Worm (Caenorhabditis elegans) whole organism, L3 larva: ENCODE measurements around the gene fbxc-20.

Experiments used
- R02D3.7 ChIP-seq: fragments of 150-350 bp; optimal IDR thresholded peaks from 2 replicates; lab custom pipeline; 2014; ENCODE audit warnings: missing biosample characterization, missing genetic modification characterization
- ZK546.5 ChIP-seq: sonication (generic microtip); optimal IDR thresholded peaks from 2 replicates; lab custom pipeline; 2017; ENCODE audit warnings: missing biosample characterization, missing genetic modification characterization
- aly-2 ChIP-seq: fragments of 150-350 bp; optimal IDR thresholded peaks from 2 replicates; lab custom pipeline; 2014; ENCODE audit warnings: missing biosample characterization, missing genetic modification characterization
- ama-1 ChIP-seq: fragments of 150-350 bp; optimal IDR thresholded peaks from 2 replicates; lab custom pipeline; 2018
- ceh-16 ChIP-seq: sonication (generic microtip); optimal IDR thresholded peaks from 2 replicates; lab custom pipeline; 2017; ENCODE audit warnings: missing biosample characterization, missing genetic modification characterization
- ceh-28 ChIP-seq: fragments of 150-350 bp; optimal IDR thresholded peaks from 2 replicates; lab custom pipeline; 2014; ENCODE audit warnings: missing biosample characterization, missing genetic modification reagents, missing genetic modification characterization
- ceh-82 ChIP-seq: fragments of 150-350 bp; optimal IDR thresholded peaks from 2 replicates; lab custom pipeline; 2014; ENCODE audit warnings: missing biosample characterization, missing genetic modification characterization
- ceh-9 ChIP-seq: sonication (generic microtip); optimal IDR thresholded peaks from 2 replicates; lab custom pipeline; 2018; ENCODE audit warnings: missing biosample characterization, missing genetic modification characterization
- daf-12 ChIP-seq: fragments of 150-350 bp; optimal IDR thresholded peaks from 2 replicates; lab custom pipeline; 2014; ENCODE audit warnings: missing biosample characterization, missing genetic modification reagents, missing genetic modification characterization
- egl-27 ChIP-seq: sonication (generic microtip); optimal IDR thresholded peaks from 4 replicates; lab custom pipeline; 2017; ENCODE audit warnings: missing biosample characterization, missing genetic modification reagents, missing genetic modification characterization
- egl-5 ChIP-seq: fragments of 150-350 bp; optimal IDR thresholded peaks from 2 replicates; lab custom pipeline; 2017; ENCODE audit warnings: missing biosample characterization, missing genetic modification reagents, missing genetic modification characterization, inconsistent platforms
- elt-2 ChIP-seq: sonication (generic microtip); optimal IDR thresholded peaks from 2 replicates; lab custom pipeline; 2016; ENCODE audit warnings: missing genetic modification reagents, mild to moderate bottlenecking, missing genetic modification characterization, missing compliant biosample characterization
- elt-3 ChIP-seq, 3 experiments: fragments of 150-350 bp in 1 of 3; sonication (generic microtip) in 2 of 3; optimal IDR thresholded peaks; 2 replicates in 2 of 3; 4 replicates in 1 of 3; lab custom pipeline; 2014 to 2017; ENCODE audit warnings: missing biosample characterization in 3 of 3, missing genetic modification characterization in 3 of 3
- eor-1 ChIP-seq, 2 experiments: fragments of 150-350 bp; optimal IDR thresholded peaks; 2 replicates each; lab custom pipeline; 2014 to 2018; ENCODE audit warnings: missing biosample characterization in 2 of 2, missing genetic modification characterization in 2 of 2
- fkh-2 ChIP-seq: fragments of 150-350 bp; optimal IDR thresholded peaks from 2 replicates; lab custom pipeline; 2014; ENCODE audit warnings: missing biosample characterization, missing genetic modification reagents, missing genetic modification characterization
- fos-1 ChIP-seq: fragments of 150-350 bp; optimal IDR thresholded peaks from 2 replicates; lab custom pipeline; 2014; ENCODE audit warnings: missing biosample characterization, missing genetic modification characterization
- hmg-11 ChIP-seq: sonication (generic microtip); optimal IDR thresholded peaks from 2 replicates; lab custom pipeline; 2016; ENCODE audit warnings: missing genetic modification characterization, missing compliant biosample characterization
- jun-1 ChIP-seq: fragments of 150-350 bp; optimal IDR thresholded peaks from 2 replicates; lab custom pipeline; 2014; ENCODE audit warnings: missing biosample characterization, missing genetic modification reagents, missing genetic modification characterization
- lin-15B ChIP-seq: fragments of 150-350 bp; optimal IDR thresholded peaks from 2 replicates; lab custom pipeline; 2014; ENCODE audit warnings: missing biosample characterization, missing genetic modification characterization
- mml-1 ChIP-seq: fragments of 150-350 bp; sonication (generic microtip); optimal IDR thresholded peaks from 3 replicates; lab custom pipeline; 2014; ENCODE audit warnings: missing biosample characterization, missing genetic modification characterization
- nfya-1 ChIP-seq: sonication (generic microtip); optimal IDR thresholded peaks from 2 replicates; lab custom pipeline; 2017; ENCODE audit warnings: missing genetic modification characterization, mild to moderate bottlenecking, missing compliant biosample characterization, antibody characterized with exemption, moderate library complexity; ENCODE audit not compliant: insufficient read depth
- nhr-11 ChIP-seq: fragments of 150-350 bp; optimal IDR thresholded peaks from 2 replicates; lab custom pipeline; 2014; ENCODE audit warnings: missing biosample characterization, missing genetic modification characterization
- nhr-12 ChIP-seq: fragments of 150-350 bp; optimal IDR thresholded peaks from 2 replicates; lab custom pipeline; 2014; ENCODE audit warnings: missing biosample characterization, missing genetic modification characterization
- nhr-23 ChIP-seq: fragments of 150-350 bp; optimal IDR thresholded peaks from 2 replicates; lab custom pipeline; 2014; ENCODE audit warnings: missing biosample characterization, missing genetic modification reagents, missing genetic modification characterization
- nhr-25 ChIP-seq: sonication (generic microtip); optimal IDR thresholded peaks from 2 replicates; lab custom pipeline; 2017; ENCODE audit warnings: missing biosample characterization, missing genetic modification characterization
- nhr-43 ChIP-seq: sonication (generic microtip); optimal IDR thresholded peaks from 2 replicates; lab custom pipeline; 2016; ENCODE audit warnings: mild to moderate bottlenecking, missing genetic modification characterization, missing compliant biosample characterization; ENCODE audit not compliant: poor library complexity, severe bottlenecking
- nhr-67 ChIP-seq: fragments of 150-350 bp; optimal IDR thresholded peaks from 2 replicates; lab custom pipeline; 2014; ENCODE audit warnings: missing biosample characterization, missing genetic modification characterization
- nhr-76 ChIP-seq: fragments of 150-350 bp; sonication (generic microtip); optimal IDR thresholded peaks from 5 replicates; lab custom pipeline; 2014; ENCODE audit warnings: missing biosample characterization, missing genetic modification characterization
- nhr-77 ChIP-seq: fragments of 150-350 bp; optimal IDR thresholded peaks from 2 replicates; lab custom pipeline; 2014; ENCODE audit warnings: missing biosample characterization, missing genetic modification characterization
- pha-4 ChIP-seq: fragments of 150-350 bp; optimal IDR thresholded peaks from 2 replicates; lab custom pipeline; 2014; ENCODE audit warnings: missing biosample characterization, missing genetic modification reagents, missing genetic modification characterization
- pqm-1 ChIP-seq: fragments of 150-350 bp; optimal IDR thresholded peaks from 2 replicates; lab custom pipeline; 2017; ENCODE audit warnings: missing biosample characterization, missing genetic modification characterization, inconsistent platforms
- sea-2 ChIP-seq: fragments of 150-350 bp; sonication (generic microtip); optimal IDR thresholded peaks from 4 replicates; lab custom pipeline; 2014; ENCODE audit warnings: missing biosample characterization, missing genetic modification reagents, missing genetic modification characterization
- snpc-4 ChIP-seq: fragments of 150-350 bp; optimal IDR thresholded peaks from 2 replicates; lab custom pipeline; 2014; ENCODE audit warnings: missing biosample characterization, missing genetic modification characterization
- tbx-2 ChIP-seq: sonication (generic microtip); optimal IDR thresholded peaks from 2 replicates; lab custom pipeline; 2016; ENCODE audit warnings: mild to moderate bottlenecking, missing genetic modification characterization, missing compliant biosample characterization
- zag-1 ChIP-seq: fragments of 150-350 bp; optimal IDR thresholded peaks from 2 replicates; lab custom pipeline; 2014; ENCODE audit warnings: missing biosample characterization, missing genetic modification characterization
- ztf-4 ChIP-seq: fragments of 150-350 bp; optimal IDR thresholded peaks from 2 replicates; lab custom pipeline; 2014; ENCODE audit warnings: missing biosample characterization, missing genetic modification characterization

The fbxc-20 gene

ce11 chrII:2450990-2451389 is 32.1 kb downstream of the fbxc-20 start:
- TF ChIP-seq fkh-2 (tag; lab: Kevin White, UChicago) (no peak), lin-15B (tag; lab: Kevin White, UChicago) (peak; percentile 9), nhr-12 (tag; lab: Kevin White, UChicago) (no peak), snpc-4 (peak; percentile 24), nhr-77 (tag; lab: Kevin White, UChicago) (no peak), pha-4 (peak; percentile 9), nfya-1 (tag; lab: Kevin White, UChicago) (peak; percentile 45), nhr-23 (peak; percentile 26), hmg-11 (tag; lab: Kevin White, UChicago) (peak; percentile 28), ZK546.5 (tag; lab: Kevin White, UChicago) (no peak), nhr-76 (tag; lab: Kevin White, UChicago) (no peak), ceh-28 (tag; lab: Kevin White, UChicago) (peak; percentile 60), elt-2 (peak; percentile 1)

- TF ChIP-seq ama-1 (lab: Kevin White, UChicago): peak; percentile 7
- peak; percentile 50 for TF ChIP-seq pha-4
- TF ChIP-seq elt-2: peak; percentile 58
- TF ChIP-seq pqm-1: peak; percentile 64
- TF ChIP-seq ceh-9 (tag; lab: Kevin White, UChicago): no peak
- TF ChIP-seq, all 47 proteins: peak for 4
Observed at ce11 chrII:2452492-2452891, 33.6 kb downstream of the fbxc-20 start.

ce11 chrII:2454822-2455221 is 35.9 kb downstream of the fbxc-20 start:
- TF ChIP-seq egl-5 (tag; lab: Kevin White, UChicago): no peak
- no peak for TF ChIP-seq nhr-11 (tag; lab: Kevin White, UChicago)
- no peak for TF ChIP-seq eor-1 (tag; optimal IDR thresholded peaks at IDR 0.05; lab: Kevin White, UChicago)
- no peak for TF ChIP-seq elt-3 (tag; optimal IDR thresholded peaks at IDR 0.05; lab: Kevin White, UChicago)
- TF ChIP-seq daf-12 (tag; lab: Kevin White, UChicago): no peak
- TF ChIP-seq snpc-4: peak; percentile 51
- TF ChIP-seq aly-2 (tag; lab: Kevin White, UChicago): no peak
- TF ChIP-seq ZK546.5 (tag; lab: Kevin White, UChicago): no peak
- TF ChIP-seq ceh-28 (tag; lab: Kevin White, UChicago): peak; percentile 53
- no peak for TF ChIP-seq nhr-67
- TF ChIP-seq pha-4: peak; percentile 96
- no peak for TF ChIP-seq ama-1 (lab: Kevin White, UChicago)
- no peak for TF ChIP-seq lin-15B (tag; lab: Kevin White, UChicago)
- TF ChIP-seq nhr-25 (tag; lab: Kevin White, UChicago): no peak
- TF ChIP-seq elt-2: peak; percentile 57
- no peak for TF ChIP-seq tbx-2 (tag; lab: Kevin White, UChicago)
- peak; percentile 41 for TF ChIP-seq jun-1 (tag; lab: Kevin White, UChicago)
- TF ChIP-seq pqm-1: peak; percentile 65
- no peak for TF ChIP-seq nfya-1 (tag; lab: Kevin White, UChicago)
- no peak for TF ChIP-seq nhr-76 (tag; lab: Kevin White, UChicago)
- no peak for TF ChIP-seq sea-2 (GFP tag; lab: Kevin White, UChicago)
- no peak for TF ChIP-seq ceh-16 (tag; lab: Kevin White, UChicago)

ce11 chrII:2455931-2456576 is 37.1 kb downstream of the fbxc-20 start:
- no peak for TF ChIP-seq fos-1 (tag; lab: Kevin White, UChicago)
- TF ChIP-seq mml-1 (tag; lab: Kevin White, UChicago): no peak
- no peak for TF ChIP-seq R02D3.7 (tag; lab: Kevin White, UChicago)
- no peak for TF ChIP-seq nhr-76 (tag; lab: Kevin White, UChicago)
- TF ChIP-seq nhr-67: no peak

ce11 chrII:2456973-2457372 is 38.0 kb downstream of the fbxc-20 start:
- TF ChIP-seq nhr-76 (tag; lab: Kevin White, UChicago): no peak
- TF ChIP-seq nhr-23: no peak
- no peak for TF ChIP-seq ceh-9 (tag; lab: Kevin White, UChicago)
- TF ChIP-seq zag-1: no peak
- no peak for TF ChIP-seq nhr-77 (tag; lab: Kevin White, UChicago)
- TF ChIP-seq nhr-43 (tag; lab: Kevin White, UChicago): no peak
- no peak for TF ChIP-seq egl-5 (tag; lab: Kevin White, UChicago)
- no peak for TF ChIP-seq egl-27 (tag; lab: Kevin White, UChicago)
- no peak for TF ChIP-seq tbx-2 (tag; lab: Kevin White, UChicago)
- TF ChIP-seq hmg-11 (tag; lab: Kevin White, UChicago): no peak
- no peak for TF ChIP-seq ceh-16 (tag; lab: Kevin White, UChicago)
- TF ChIP-seq snpc-4: no peak
- no peak for TF ChIP-seq ztf-4 (tag; lab: Kevin White, UChicago)
- no peak for TF ChIP-seq ceh-82 (tag; lab: Kevin White, UChicago)
- no peak for TF ChIP-seq pha-4
- TF ChIP-seq ceh-28 (tag; lab: Kevin White, UChicago): no peak
- no peak for TF ChIP-seq nhr-67
- TF ChIP-seq nhr-25 (tag; lab: Kevin White, UChicago): no peak
- TF ChIP-seq, all 47 proteins: peak for 0
